Worm (Caenorhabditis elegans) whole organism, L3 larva: ENCODE data around the gene R03G8.6.

Source experiments
- R02D3.7 ChIP-seq: fragments of 150-350 bp; optimal IDR thresholded peaks from 2 replicates; lab custom pipeline; 2014; ENCODE audit warnings: missing biosample characterization, missing genetic modification characterization
- ZK546.5 ChIP-seq: sonication (generic microtip); optimal IDR thresholded peaks from 2 replicates; lab custom pipeline; 2017; ENCODE audit warnings: missing biosample characterization, missing genetic modification characterization
- aly-2 ChIP-seq: fragments of 150-350 bp; optimal IDR thresholded peaks from 2 replicates; lab custom pipeline; 2014; ENCODE audit warnings: missing biosample characterization, missing genetic modification characterization
- ama-1 ChIP-seq: fragments of 150-350 bp; optimal IDR thresholded peaks from 2 replicates; lab custom pipeline; 2018
- ceh-28 ChIP-seq: fragments of 150-350 bp; optimal IDR thresholded peaks from 2 replicates; lab custom pipeline; 2014; ENCODE audit warnings: missing biosample characterization, missing genetic modification reagents, missing genetic modification characterization
- ceh-82 ChIP-seq: fragments of 150-350 bp; optimal IDR thresholded peaks from 2 replicates; lab custom pipeline; 2014; ENCODE audit warnings: missing biosample characterization, missing genetic modification characterization
- ceh-9 ChIP-seq: sonication (generic microtip); optimal IDR thresholded peaks from 2 replicates; lab custom pipeline; 2018; ENCODE audit warnings: missing biosample characterization, missing genetic modification characterization
- daf-12 ChIP-seq: fragments of 150-350 bp; optimal IDR thresholded peaks from 2 replicates; lab custom pipeline; 2014; ENCODE audit warnings: missing biosample characterization, missing genetic modification reagents, missing genetic modification characterization
- egl-27 ChIP-seq: sonication (generic microtip); optimal IDR thresholded peaks from 4 replicates; lab custom pipeline; 2017; ENCODE audit warnings: missing biosample characterization, missing genetic modification reagents, missing genetic modification characterization
- egl-5 ChIP-seq: fragments of 150-350 bp; optimal IDR thresholded peaks from 2 replicates; lab custom pipeline; 2017; ENCODE audit warnings: missing biosample characterization, missing genetic modification reagents, missing genetic modification characterization, inconsistent platforms
- elt-1 ChIP-seq: fragments of 150-350 bp; optimal IDR thresholded peaks from 2 replicates; lab custom pipeline; 2014; ENCODE audit warnings: missing biosample characterization, missing genetic modification characterization
- elt-2 ChIP-seq: sonication (generic microtip); optimal IDR thresholded peaks from 2 replicates; lab custom pipeline; 2016; ENCODE audit warnings: missing genetic modification reagents, mild to moderate bottlenecking, missing genetic modification characterization, missing compliant biosample characterization
- elt-3 ChIP-seq, 3 experiments: fragments of 150-350 bp in 1 of 3; sonication (generic microtip) in 2 of 3; optimal IDR thresholded peaks; 2 replicates in 2 of 3; 4 replicates in 1 of 3; lab custom pipeline; 2014 to 2017; ENCODE audit warnings: missing biosample characterization in 3 of 3, missing genetic modification characterization in 3 of 3
- eor-1 ChIP-seq, 2 experiments: fragments of 150-350 bp; optimal IDR thresholded peaks; 2 replicates each; lab custom pipeline; 2014 to 2018; ENCODE audit warnings: missing biosample characterization in 2 of 2, missing genetic modification characterization in 2 of 2
- fkh-10 ChIP-seq: sonication (generic microtip); optimal IDR thresholded peaks from 2 replicates; lab custom pipeline; 2017; ENCODE audit warnings: missing biosample characterization, missing genetic modification reagents, missing genetic modification characterization
- fos-1 ChIP-seq: fragments of 150-350 bp; optimal IDR thresholded peaks from 2 replicates; lab custom pipeline; 2014; ENCODE audit warnings: missing biosample characterization, missing genetic modification characterization
- hmg-11 ChIP-seq: sonication (generic microtip); optimal IDR thresholded peaks from 2 replicates; lab custom pipeline; 2016; ENCODE audit warnings: missing genetic modification characterization, missing compliant biosample characterization
- jun-1 ChIP-seq: fragments of 150-350 bp; optimal IDR thresholded peaks from 2 replicates; lab custom pipeline; 2014; ENCODE audit warnings: missing biosample characterization, missing genetic modification reagents, missing genetic modification characterization
- lin-15B ChIP-seq: fragments of 150-350 bp; optimal IDR thresholded peaks from 2 replicates; lab custom pipeline; 2014; ENCODE audit warnings: missing biosample characterization, missing genetic modification characterization
- lin-39 ChIP-seq: fragments of 150-350 bp; optimal IDR thresholded peaks from 2 replicates; lab custom pipeline; 2018; ENCODE audit warnings: missing biosample characterization, missing genetic modification reagents, missing genetic modification characterization
- lsy-12 ChIP-seq: sonication (generic microtip); optimal IDR thresholded peaks from 2 replicates; lab custom pipeline; 2016; ENCODE audit warnings: mild to moderate bottlenecking, missing genetic modification characterization, missing compliant biosample characterization
- mdl-1 ChIP-seq: fragments of 150-350 bp; optimal IDR thresholded peaks from 2 replicates; lab custom pipeline; 2014; ENCODE audit warnings: missing biosample characterization, missing genetic modification characterization
- nfya-1 ChIP-seq: sonication (generic microtip); optimal IDR thresholded peaks from 2 replicates; lab custom pipeline; 2017; ENCODE audit warnings: missing genetic modification characterization, mild to moderate bottlenecking, missing compliant biosample characterization, antibody characterized with exemption, moderate library complexity; ENCODE audit not compliant: insufficient read depth
- nhr-11 ChIP-seq: fragments of 150-350 bp; optimal IDR thresholded peaks from 2 replicates; lab custom pipeline; 2014; ENCODE audit warnings: missing biosample characterization, missing genetic modification characterization
- nhr-12 ChIP-seq: fragments of 150-350 bp; optimal IDR thresholded peaks from 2 replicates; lab custom pipeline; 2014; ENCODE audit warnings: missing biosample characterization, missing genetic modification characterization
- nhr-23 ChIP-seq: fragments of 150-350 bp; optimal IDR thresholded peaks from 2 replicates; lab custom pipeline; 2014; ENCODE audit warnings: missing biosample characterization, missing genetic modification reagents, missing genetic modification characterization
- nhr-237 ChIP-seq: fragments of 150-350 bp; optimal IDR thresholded peaks from 2 replicates; lab custom pipeline; 2014; ENCODE audit warnings: missing biosample characterization, missing genetic modification characterization
- nhr-25 ChIP-seq: sonication (generic microtip); optimal IDR thresholded peaks from 2 replicates; lab custom pipeline; 2017; ENCODE audit warnings: missing biosample characterization, missing genetic modification characterization
- nhr-28 ChIP-seq: fragments of 150-350 bp; optimal IDR thresholded peaks from 2 replicates; lab custom pipeline; 2014; ENCODE audit warnings: missing biosample characterization, missing genetic modification characterization
- nhr-43 ChIP-seq: sonication (generic microtip); optimal IDR thresholded peaks from 2 replicates; lab custom pipeline; 2016; ENCODE audit warnings: mild to moderate bottlenecking, missing genetic modification characterization, missing compliant biosample characterization; ENCODE audit not compliant: poor library complexity, severe bottlenecking
- nhr-67 ChIP-seq: fragments of 150-350 bp; optimal IDR thresholded peaks from 2 replicates; lab custom pipeline; 2014; ENCODE audit warnings: missing biosample characterization, missing genetic modification characterization
- nhr-77 ChIP-seq: fragments of 150-350 bp; optimal IDR thresholded peaks from 2 replicates; lab custom pipeline; 2014; ENCODE audit warnings: missing biosample characterization, missing genetic modification characterization
- pqm-1 ChIP-seq: fragments of 150-350 bp; optimal IDR thresholded peaks from 2 replicates; lab custom pipeline; 2017; ENCODE audit warnings: missing biosample characterization, missing genetic modification characterization, inconsistent platforms
- sea-2 ChIP-seq: fragments of 150-350 bp; sonication (generic microtip); optimal IDR thresholded peaks from 4 replicates; lab custom pipeline; 2014; ENCODE audit warnings: missing biosample characterization, missing genetic modification reagents, missing genetic modification characterization
- skn-1 ChIP-seq: fragments of 150-350 bp; optimal IDR thresholded peaks from 2 replicates; lab custom pipeline; 2014; ENCODE audit warnings: missing biosample characterization, missing genetic modification characterization
- snpc-4 ChIP-seq: fragments of 150-350 bp; optimal IDR thresholded peaks from 2 replicates; lab custom pipeline; 2014; ENCODE audit warnings: missing biosample characterization, missing genetic modification characterization
- tbx-2 ChIP-seq: sonication (generic microtip); optimal IDR thresholded peaks from 2 replicates; lab custom pipeline; 2016; ENCODE audit warnings: mild to moderate bottlenecking, missing genetic modification characterization, missing compliant biosample characterization
- unc-39 ChIP-seq: sonication (generic microtip); optimal IDR thresholded peaks from 4 replicates; lab custom pipeline; 2017; ENCODE audit warnings: missing biosample characterization, missing genetic modification characterization
- unc-62 ChIP-seq: fragments of 150-350 bp; sonication (generic microtip); optimal IDR thresholded peaks from 4 replicates; lab custom pipeline; 2014; ENCODE audit warnings: missing biosample characterization, missing genetic modification reagents, missing genetic modification characterization
- zag-1 ChIP-seq: fragments of 150-350 bp; optimal IDR thresholded peaks from 2 replicates; lab custom pipeline; 2014; ENCODE audit warnings: missing biosample characterization, missing genetic modification characterization
- ztf-11 ChIP-seq: fragments of 150-350 bp; optimal IDR thresholded peaks from 2 replicates; lab custom pipeline; 2014; ENCODE audit warnings: missing biosample characterization, missing genetic modification characterization
- ztf-4 ChIP-seq: fragments of 150-350 bp; optimal IDR thresholded peaks from 2 replicates; lab custom pipeline; 2014; ENCODE audit warnings: missing biosample characterization, missing genetic modification characterization

Gene R03G8.6

ce11 chrX:13141440-13141839, 41.1 kb upstream of the R03G8.6 start, which contains the start of gene F09A5.3:
TSS of gene F09A5.3 (plus strand) at chrX:13141601.
- TF ChIP-seq mdl-1 (tag; lab: Kevin White, UChicago) (no peak), nhr-23 (tag; lab: Kevin White, UChicago) (peak; percentile 87), lin-39 (tag; lab: Kevin White, UChicago) (no peak), pqm-1 (tag; lab: Kevin White, UChicago) (peak; percentile 10), elt-2 (tag; lab: Kevin White, UChicago) (peak; percentile 9), unc-39 (tag; lab: Kevin White, UChicago) (no peak), snpc-4 (no peak), aly-2 (tag; lab: Kevin White, UChicago) (no peak), ztf-4 (tag; lab: Kevin White, UChicago) (no peak), ztf-11 (tag; lab: Kevin White, UChicago) (no peak), lsy-12 (tag; lab: Kevin White, UChicago) (no peak), nhr-67 (tag; lab: Kevin White, UChicago) (no peak), ZK546.5 (tag; lab: Kevin White, UChicago) (no peak), lin-15B (tag; lab: Kevin White, UChicago) (no peak), ama-1 (lab: Kevin White, UChicago) (no peak), fos-1 (tag; lab: Kevin White, UChicago) (no peak), nhr-77 (tag; lab: Kevin White, UChicago) (no peak), elt-3 (tag; optimal IDR thresholded peaks at IDR 0.05; lab: Kevin White, UChicago) (peak in 1 of 3 experiments; percentile 19), egl-27 (tag; lab: Kevin White, UChicago) (no peak), skn-1 (tag; lab: Kevin White, UChicago) (no peak), sea-2 (GFP tag; lab: Kevin White, UChicago) (no peak), tbx-2 (tag; lab: Kevin White, UChicago) (no peak), nhr-11 (tag; lab: Kevin White, UChicago) (no peak), nhr-25 (tag; lab: Kevin White, UChicago) (peak; percentile 92), unc-62 (peak; percentile 17), fkh-10 (no peak), nhr-12 (tag; lab: Kevin White, UChicago) (no peak), jun-1 (tag; lab: Kevin White, UChicago) (peak; percentile 35), nhr-28 (tag; lab: Kevin White, UChicago) (no peak), eor-1 (tag; optimal IDR thresholded peaks at IDR 0.05; lab: Kevin White, UChicago) (no peak), ceh-28 (tag; lab: Kevin White, UChicago) (no peak), nfya-1 (tag; lab: Kevin White, UChicago) (no peak), nhr-237 (no peak), zag-1 (tag; lab: Kevin White, UChicago) (no peak), nhr-43 (tag; lab: Kevin White, UChicago) (peak; percentile 6), elt-1 (peak; percentile 97)

- TF ChIP-seq R02D3.7 (tag; lab: Kevin White, UChicago), result no peak
- no peak for TF ChIP-seq egl-27 (tag; lab: Kevin White, UChicago)
- TF ChIP-seq nfya-1 (tag; lab: Kevin White, UChicago), result no peak
- TF ChIP-seq unc-62, result no peak
- no peak for TF ChIP-seq elt-1
- TF ChIP-seq zag-1 (tag; lab: Kevin White, UChicago), result no peak
- no peak for TF ChIP-seq aly-2 (tag; lab: Kevin White, UChicago)
- no peak for TF ChIP-seq lsy-12 (tag; lab: Kevin White, UChicago)
- TF ChIP-seq ZK546.5 (tag; lab: Kevin White, UChicago), result no peak
- no peak for TF ChIP-seq elt-3 (tag; optimal IDR thresholded peaks at IDR 0.05; lab: Kevin White, UChicago)
- no peak for TF ChIP-seq egl-5 (tag; lab: Kevin White, UChicago)
- no peak for TF ChIP-seq nhr-77 (tag; lab: Kevin White, UChicago)
Observed at ce11 chrX:13139493-13139892, 39.2 kb upstream of the R03G8.6 start, which contains the start of gene ttr-34. TSS of gene ttr-34 (plus strand) at chrX:13139793.

- TF ChIP-seq egl-27 (tag; lab: Kevin White, UChicago) (no peak), egl-5 (tag; lab: Kevin White, UChicago) (no peak), ceh-9 (tag; lab: Kevin White, UChicago) (no peak), fos-1 (tag; lab: Kevin White, UChicago) (no peak), daf-12 (no peak), ceh-82 (no peak), zag-1 (tag; lab: Kevin White, UChicago) (no peak), ama-1 (lab: Kevin White, UChicago) (no peak), ZK546.5 (tag; lab: Kevin White, UChicago) (no peak), ztf-4 (tag; lab: Kevin White, UChicago) (no peak), hmg-11 (tag; lab: Kevin White, UChicago) (no peak), snpc-4 (no peak), elt-1 (no peak), elt-3 (tag; optimal IDR thresholded peaks at IDR 0.05; lab: Kevin White, UChicago) (no peak), eor-1 (tag; optimal IDR thresholded peaks at IDR 0.05; lab: Kevin White, UChicago) (no peak)
- TF ChIP-seq, all 47 proteins: peak for 0
Observed at ce11 chrX:13134807-13135206, 34.5 kb upstream of the R03G8.6 start, which contains the start of gene F09A5.2. TSS of gene F09A5.2 (plus strand) at chrX:13135107.
